Fruit fly (Drosophila melanogaster) whole organism, embryonic: ENCODE results near the gene sick.

Experiments used
- ATbp ChIP-seq: fragments of 200-800 bp; sonication (Bioruptor generic); optimal IDR thresholded peaks from 2 replicates; lab custom pipeline; 2017; ENCODE audit warnings: missing biosample characterization, mild to moderate bottlenecking, missing genetic modification characterization, missing genetic modification reagents
- Asciz ChIP-seq: fragments of 200-800 bp; sonication (Bioruptor generic); optimal IDR thresholded peaks from 2 replicates; lab custom pipeline; 2017; ENCODE audit warnings: missing biosample characterization, mild to moderate bottlenecking, missing genetic modification characterization, missing genetic modification reagents
- Awh ChIP-seq: fragments of 200-800 bp; sonication (Bioruptor generic); IDR thresholded peaks from 2 replicates; pipeline ENCODE4, ENCODE4 v1.3.6; 2022; ENCODE audit warnings: missing biosample characterization, missing genetic modification characterization
- CG10209 ChIP-seq: fragments of 200-800 bp; sonication (Bioruptor generic); optimal IDR thresholded peaks from 3 replicates; lab custom pipeline; 2017; ENCODE audit warnings: missing biosample characterization, mild to moderate bottlenecking, missing genetic modification characterization, missing genetic modification reagents
- CG10274 ChIP-seq: fragments of 200-800 bp; sonication (Bioruptor generic); optimal IDR thresholded peaks from 3 replicates; lab custom pipeline; 2017; ENCODE audit warnings: missing biosample characterization, mild to moderate bottlenecking, missing genetic modification characterization
- CG10431 ChIP-seq: fragments of 200-800 bp; sonication (Bioruptor generic); optimal IDR thresholded peaks from 3 replicates; lab custom pipeline; 2018; ENCODE audit warnings: missing biosample characterization, mild to moderate bottlenecking, missing genetic modification characterization
- CG10462 ChIP-seq: fragments of 200-800 bp; sonication (Bioruptor generic); optimal IDR thresholded peaks from 2 replicates; lab custom pipeline; 2016; ENCODE audit warnings: missing biosample characterization, missing genetic modification characterization
- CG11695 ChIP-seq: fragments of 200-800 bp; sonication (Bioruptor generic); IDR thresholded peaks from 3 replicates; pipeline ENCODE4 v1.3.6; 2022; ENCODE audit warnings: missing biosample characterization, missing genetic modification characterization
- CG13894 ChIP-seq: fragments of 200-800 bp; sonication (Bioruptor generic); optimal IDR thresholded peaks from 3 replicates; lab custom pipeline; 2018; ENCODE audit warnings: missing biosample characterization, mild to moderate bottlenecking, missing genetic modification characterization, moderate library complexity
- CG14014 ChIP-seq: fragments of 200-800 bp; sonication (Bioruptor generic); IDR thresholded peaks from 2 replicates; pipeline ENCODE4 v1.3.6; 2022; ENCODE audit warnings: missing biosample characterization, missing genetic modification characterization
- CG15601 ChIP-seq: fragments of 200-800 bp; sonication (Bioruptor generic); optimal IDR thresholded peaks from 3 replicates; lab custom pipeline; 2019; ENCODE audit warnings: missing biosample characterization, mild to moderate bottlenecking, missing genetic modification characterization, moderate library complexity
- CG17359 ChIP-seq: fragments of 200-800 bp; sonication (Bioruptor generic); optimal IDR thresholded peaks from 3 replicates; lab custom pipeline; 2018; ENCODE audit warnings: missing biosample characterization, mild to moderate bottlenecking, missing genetic modification characterization, moderate library complexity
- CG17802 ChIP-seq: fragments of 200-800 bp; sonication (Bioruptor generic); optimal IDR thresholded peaks from 2 replicates; lab custom pipeline; 2018; ENCODE audit warnings: missing biosample characterization, mild to moderate bottlenecking, missing genetic modification characterization, moderate library complexity
- CG17912 ChIP-seq: fragments of 200-800 bp; sonication (Bioruptor generic); optimal IDR thresholded peaks from 2 replicates; lab custom pipeline; 2018; ENCODE audit warnings: missing biosample characterization, mild to moderate bottlenecking, missing genetic modification characterization
- CG1792 ChIP-seq: fragments of 200-800 bp; sonication (Bioruptor generic); optimal IDR thresholded peaks from 2 replicates; lab custom pipeline; 2016; ENCODE audit warnings: missing biosample characterization, missing genetic modification characterization
- CG2678 ChIP-seq: fragments of 200-800 bp; sonication (Bioruptor generic); optimal IDR thresholded peaks from 3 replicates; lab custom pipeline; 2019; ENCODE audit warnings: missing biosample characterization, mild to moderate bottlenecking, missing genetic modification characterization, moderate library complexity
- CG33557 ChIP-seq: fragments of 200-800 bp; sonication (Bioruptor generic); optimal IDR thresholded peaks from 2 replicates; lab custom pipeline; 2019; ENCODE audit warnings: missing biosample characterization, mild to moderate bottlenecking, missing genetic modification characterization, moderate library complexity
- CG3847 ChIP-seq: fragments of 200-800 bp; sonication (Bioruptor generic); IDR thresholded peaks from 2 replicates; pipeline ENCODE4 v1.3.6; 2022; ENCODE audit warnings: missing biosample characterization, missing genetic modification characterization
- CG4617 ChIP-seq: fragments of 200-800 bp; sonication (Bioruptor generic); optimal IDR thresholded peaks from 3 replicates; lab custom pipeline; 2016; ENCODE audit warnings: missing biosample characterization, missing genetic modification characterization, borderline replicate concordance
- CG4820 ChIP-seq: fragments of 200-800 bp; sonication (Bioruptor generic); optimal IDR thresholded peaks from 3 replicates; lab custom pipeline; 2016; ENCODE audit warnings: missing biosample characterization, missing genetic modification characterization
- CG8281 ChIP-seq: fragments of 200-800 bp; sonication (Bioruptor generic); optimal IDR thresholded peaks from 2 replicates; lab custom pipeline; 2018; ENCODE audit warnings: missing biosample characterization, mild to moderate bottlenecking, missing genetic modification characterization, moderate library complexity
- CG8290 ChIP-seq, 3 experiments: fragments of 200-800 bp; sonication (Bioruptor generic); optimal IDR thresholded peaks; 2 replicates each; lab custom pipeline; 2016 to 2019; ENCODE audit warnings: missing biosample characterization in 3 of 3, missing genetic modification characterization in 3 of 3, mild to moderate bottlenecking in 2 of 3, moderate library complexity in 1 of 3
- Deaf1 ChIP-seq: fragments of 200-800 bp; optimal IDR thresholded peaks from 3 replicates; lab custom pipeline; 2019; ENCODE audit warnings: missing biosample characterization, mild to moderate bottlenecking, missing genetic modification characterization, moderate library complexity
- Fer1 ChIP-seq: fragments of 200-800 bp; sonication (Bioruptor generic); optimal IDR thresholded peaks from 2 replicates; lab custom pipeline; 2017; ENCODE audit warnings: missing biosample characterization, mild to moderate bottlenecking, missing genetic modification characterization
- Hr51 ChIP-seq, 2 experiments: fragments of 200-800 bp; sonication (Bioruptor generic); optimal IDR thresholded peaks; 2 replicates in 1 of 2; 3 replicates in 1 of 2; lab custom pipeline; 2016 to 2018; ENCODE audit warnings: missing biosample characterization in 2 of 2, missing genetic modification characterization in 2 of 2, mild to moderate bottlenecking in 1 of 2, moderate library complexity in 1 of 2
- Hr78 ChIP-seq, 2 experiments: fragments of 200-800 bp in 1 of 2; fragments of >200 bp in 1 of 2; sonication (Bioruptor generic) in 1 of 2; optimal IDR thresholded peaks; 2 replicates each; lab custom pipeline; 2017 to 2019; ENCODE audit warnings: missing biosample characterization in 2 of 2, missing genetic modification characterization in 2 of 2, mild to moderate bottlenecking in 1 of 2, moderate library complexity in 1 of 2
- Med ChIP-seq: fragments of 200-800 bp; sonication (Bioruptor generic); peaks from one replicate; lab custom pipeline; 2016; ENCODE audit warnings: missing biosample characterization, missing genetic modification characterization, mild to moderate bottlenecking, inconsistent platforms, moderate library complexity
- Rx ChIP-seq: fragments of 200-800 bp; sonication (Bioruptor generic); IDR thresholded peaks from 2 replicates; pipeline ENCODE4 v1.3.6; 2022; ENCODE audit warnings: missing biosample characterization, missing genetic modification characterization
- Six4 ChIP-seq: fragments of 200-800 bp; sonication (Bioruptor generic); optimal IDR thresholded peaks from 2 replicates; lab custom pipeline; 2016; ENCODE audit warnings: missing biosample characterization, missing genetic modification characterization
- Xrp1 ChIP-seq: fragments of 200-800 bp; sonication (Bioruptor generic); IDR thresholded peaks from 2 replicates; pipeline ENCODE4 v1.3.6; 2022; ENCODE audit warnings: missing biosample characterization, missing genetic modification characterization
- br ChIP-seq: fragments of >200 bp; optimal IDR thresholded peaks from 2 replicates; lab custom pipeline; 2017
- cas ChIP-seq: fragments of 200-800 bp; sonication (Bioruptor generic); IDR thresholded peaks from 2 replicates; pipeline ENCODE4 v1.3.6; 2022; ENCODE audit warnings: missing biosample characterization, missing genetic modification characterization
- chm ChIP-seq: fragments of 200-800 bp; sonication (Bioruptor generic); IDR thresholded peaks from 2 replicates; pipeline ENCODE4 v1.3.6; 2022; ENCODE audit warnings: missing biosample characterization, missing genetic modification characterization
- ci ChIP-seq: fragments of 200-800 bp; sonication (Bioruptor generic); IDR thresholded peaks from 3 replicates; pipeline ENCODE4 v1.3.6; 2022; ENCODE audit warnings: missing biosample characterization, missing genetic modification characterization
- cwo ChIP-seq: fragments of 200-800 bp; sonication (Bioruptor generic); optimal IDR thresholded peaks from 3 replicates; lab custom pipeline; 2017; ENCODE audit warnings: missing biosample characterization, missing genetic modification characterization, mild to moderate bottlenecking, moderate library complexity, missing genetic modification reagents
- emc ChIP-seq: fragments of 200-800 bp; sonication (Bioruptor generic); optimal IDR thresholded peaks from 2 replicates; lab custom pipeline; 2016; ENCODE audit warnings: missing biosample characterization, missing genetic modification characterization
- ewg ChIP-seq: fragments of 200-800 bp; sonication (Bioruptor generic); optimal IDR thresholded peaks from 3 replicates; lab custom pipeline; 2017; ENCODE audit warnings: mild to moderate bottlenecking, missing biosample characterization, missing genetic modification reagents, missing genetic modification characterization
- hth ChIP-seq: fragments of >200 bp; optimal IDR thresholded peaks from 2 replicates; lab custom pipeline; 2017; ENCODE audit warnings: inconsistent platforms
- insv ChIP-seq, 2 experiments: fragments of 200-800 bp; sonication (Bioruptor generic); optimal IDR thresholded peaks; 3 replicates each; lab custom pipeline; 2016 to 2018; ENCODE audit warnings: missing biosample characterization in 2 of 2, missing genetic modification characterization in 2 of 2
- kni ChIP-seq: fragments of 200-800 bp; sonication (Bioruptor generic); optimal IDR thresholded peaks from 3 replicates; lab custom pipeline; 2017; ENCODE audit warnings: mild to moderate bottlenecking, missing biosample characterization, missing genetic modification reagents, missing genetic modification characterization
- mld ChIP-seq: fragments of 200-800 bp; sonication (Bioruptor generic); IDR thresholded peaks from 3 replicates; pipeline ENCODE4 v1.3.6; 2022; ENCODE audit warnings: missing biosample characterization, missing genetic modification characterization; ENCODE audit not compliant: partially characterized antibody
- otp ChIP-seq: fragments of 200-800 bp; sonication (Bioruptor generic); IDR thresholded peaks from 3 replicates; pipeline ENCODE4, ENCODE4 v1.3.6; 2022; ENCODE audit warnings: missing biosample characterization, missing genetic modification characterization
- pros ChIP-seq: fragments of 200-800 bp; sonication (Bioruptor generic); optimal IDR thresholded peaks from 3 replicates; lab custom pipeline; 2019; ENCODE audit warnings: missing biosample characterization, mild to moderate bottlenecking, missing genetic modification characterization, moderate library complexity
- sima ChIP-seq: fragments of 200-800 bp; sonication (Bioruptor generic); optimal IDR thresholded peaks from 2 replicates; lab custom pipeline; 2016; ENCODE audit warnings: missing biosample characterization, missing genetic modification characterization
- sqz ChIP-seq: fragments of 200-800 bp; sonication (Bioruptor generic); optimal IDR thresholded peaks from 3 replicates; lab custom pipeline; 2018; ENCODE audit warnings: missing biosample characterization, mild to moderate bottlenecking, missing genetic modification characterization
- tio ChIP-seq: fragments of 200-800 bp; sonication (Bioruptor generic); optimal IDR thresholded peaks from 2 replicates; lab custom pipeline; 2017; ENCODE audit warnings: missing biosample characterization, missing genetic modification characterization, inconsistent platforms
- tx ChIP-seq: fragments of 200-800 bp; sonication (Bioruptor generic); optimal IDR thresholded peaks from 2 replicates; lab custom pipeline; 2016; ENCODE audit warnings: missing biosample characterization, missing genetic modification characterization
- vfl ChIP-seq: fragments of 200-800 bp; sonication (Bioruptor generic); optimal IDR thresholded peaks from 2 replicates; lab custom pipeline; 2016; ENCODE audit warnings: missing biosample characterization, missing genetic modification characterization

sick gene

DNA sequence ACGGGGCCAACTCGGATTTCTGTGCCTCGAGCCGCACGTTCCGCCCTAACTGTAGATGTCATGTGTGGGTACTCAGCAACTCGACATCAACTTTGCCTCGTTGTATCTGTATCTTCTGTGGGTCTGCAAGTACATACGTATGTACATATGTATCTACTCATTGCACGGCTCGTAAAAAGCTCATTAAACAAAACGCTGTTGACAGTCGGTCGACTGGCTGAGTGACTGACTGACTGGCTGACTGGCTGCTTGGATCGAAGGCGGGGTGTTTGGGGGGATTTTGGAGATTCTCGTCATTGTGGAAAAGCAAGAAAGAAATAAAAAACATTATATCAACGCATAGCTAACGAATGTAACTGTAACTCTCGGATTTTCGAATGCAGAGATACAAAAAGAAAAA lies 208.2 kb downstream of the sick start:
- no peak for TF ChIP-seq cwo (GFP tag; lab: Kevin White, UChicago)
- no peak for TF ChIP-seq CG33557
- TF ChIP-seq otp (GFP tag; lab: Robert Waterston, UW): no peak
- no peak for TF ChIP-seq vfl (GFP tag; lab: Kevin White, UChicago)
- TF ChIP-seq CG17359 (tag; lab: Kevin White, UChicago): peak; percentile 6
- TF ChIP-seq cas (GFP tag; lab: Robert Waterston, UW): no peak
- TF ChIP-seq CG4820 (GFP tag; lab: Kevin White, UChicago): no peak
- peak; percentile 18 for TF ChIP-seq CG2678 (tag; lab: Kevin White, UChicago)
- TF ChIP-seq ATbp: peak; percentile 58
- no peak for TF ChIP-seq Hr78 (GFP tag; optimal IDR thresholded peaks at IDR 0.05; lab: Kevin White, UChicago)
- TF ChIP-seq Deaf1: no peak
- TF ChIP-seq CG17912 (GFP tag; lab: Kevin White, UChicago): peak; percentile 13
- no peak for TF ChIP-seq CG10274
- TF ChIP-seq tx (GFP tag; lab: Kevin White, UChicago): no peak
- TF ChIP-seq Fer1: no peak
- TF ChIP-seq CG14014: peak; percentile 28; the same call in 1 of the 2 replicates
- peak; percentile 15 for TF ChIP-seq ewg (GFP tag; lab: Kevin White, UChicago)
- no peak for TF ChIP-seq Six4 (GFP tag; lab: Kevin White, UChicago)
- TF ChIP-seq sqz: peak; percentile 18
- no peak for TF ChIP-seq CG4617 (GFP tag; lab: Kevin White, UChicago)
- no peak for TF ChIP-seq CG10462 (GFP tag; lab: Kevin White, UChicago)
- TF ChIP-seq CG11695 (GFP tag; lab: Robert Waterston, UW): no peak
- no peak for TF ChIP-seq emc (GFP tag; lab: Kevin White, UChicago)
- peak; percentile 6; the same call in 1 of the 2 replicates for TF ChIP-seq Xrp1 (GFP tag; lab: Robert Waterston, UW)
- peak; percentile 34 for TF ChIP-seq CG8281 (tag; lab: Kevin White, UChicago)
- no peak for TF ChIP-seq tio (GFP tag; lab: Kevin White, UChicago)
- TF ChIP-seq Rx (GFP tag; lab: Robert Waterston, UW): no peak
- no peak for TF ChIP-seq mld (GFP tag; lab: Robert Waterston, UW)
- peak; percentile 1 for TF ChIP-seq CG10431 (GFP tag; lab: Kevin White, UChicago)
- TF ChIP-seq sima: no peak
- TF ChIP-seq CG10209: peak; percentile 38
- TF ChIP-seq kni (GFP tag; lab: Kevin White, UChicago): peak; percentile 79
- TF ChIP-seq CG15601 (tag; lab: Kevin White, UChicago): peak; percentile 1
- peak; percentile 6 for TF ChIP-seq Asciz (GFP tag; lab: Kevin White, UChicago)
- no peak for TF ChIP-seq CG13894
- no peak for TF ChIP-seq CG8290 (GFP tag; optimal IDR thresholded peaks at IDR 0.05; lab: Kevin White, UChicago)
- peak in 1 of 2 experiments; percentile 23 for TF ChIP-seq CG8290 (tag; optimal IDR thresholded peaks at IDR 0.05; lab: Kevin White, UChicago)
- no peak for TF ChIP-seq insv (GFP tag; optimal IDR thresholded peaks at IDR 0.05; lab: Kevin White, UChicago)
- peak; percentile 22 for TF ChIP-seq Med (GFP tag; lab: Kevin White, UChicago)
- no peak for TF ChIP-seq CG17802 (tag; lab: Kevin White, UChicago)
- TF ChIP-seq CG1792 (GFP tag; lab: Kevin White, UChicago): no peak
- TF ChIP-seq Hr51 (GFP tag; optimal IDR thresholded peaks at IDR 0.05; lab: Kevin White, UChicago): no peak
- no peak for TF ChIP-seq hth (lab: Kevin White, UChicago)
- no peak for TF ChIP-seq chm
- no peak for TF ChIP-seq CG3847
- 0 out of 2 replicates have a peak, but pooled peaks have one; percentile 17 for TF ChIP-seq Awh (GFP tag; lab: Robert Waterston, UW)
- no peak for TF ChIP-seq pros (GFP tag; lab: Kevin White, UChicago)
- no peak for TF ChIP-seq br (lab: Kevin White, UChicago)
- TF ChIP-seq ci: peak; percentile 56; the same call in 2 of the 3 replicates
